Fruit fly (Drosophila melanogaster) whole organism: ENCODE measurements around the gene FipoQ.

Experiments
- pan ChIP-seq: fragments of >200 bp; optimal IDR thresholded peaks from 2 replicates; lab custom pipeline; 2017
- psq ChIP-seq: fragments of >200 bp; optimal IDR thresholded peaks from 2 replicates; lab custom pipeline; 2017
- usp ChIP-seq: fragments of >200 bp; optimal IDR thresholded peaks from 2 replicates; lab custom pipeline; 2017; ENCODE audit warnings: missing biosample characterization, missing genetic modification characterization, mixed read lengths

DNA sequence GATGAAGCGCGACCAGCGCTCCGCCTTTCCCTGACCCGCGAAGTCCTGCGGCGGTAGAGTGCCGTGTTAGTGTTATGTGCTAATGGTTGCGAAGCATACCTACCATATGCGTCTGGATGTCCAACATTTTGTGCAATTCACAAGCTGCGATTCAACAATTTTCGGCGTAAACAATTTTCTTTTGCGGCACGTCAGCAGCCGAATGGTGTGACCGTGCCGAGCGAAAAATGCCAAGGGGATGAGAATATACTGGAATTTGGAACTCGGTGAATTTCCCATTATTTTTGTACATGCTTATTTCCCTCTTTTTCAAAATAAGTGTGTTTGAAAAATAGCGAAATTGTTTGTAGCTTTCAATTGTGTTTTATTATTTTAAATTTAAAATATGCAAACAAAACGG lies 3.7 kb upstream of the FipoQ start, which contains the start of gene Spase12:
- TF ChIP-seq pan (lab: Kevin White, UChicago) (no peak), usp (GFP tag; lab: Kevin White, UChicago) (no peak), psq (no peak)
